Fruit fly (Drosophila melanogaster): ENCODE results near the gene CG9286.
A peak's percentile ranks its signal among the peaks of the same experiment; 100 is the strongest.

CG9286 gene

dm6 chr3R:13780769-13781168 is at the start of gene CG9286:
Gene CG9286 (plus strand): TSS chr3R:13780964.
- TF ChIP-seq Lpt (GFP tag; optimal IDR thresholded peaks at IDR 0.05) (no peak), CG11762 (GFP tag; optimal IDR thresholded peaks at IDR 0.05; ENCODE audit: insufficient read depth) (no peak), eg (GFP tag; IDR thresholded peaks at IDR 0.05) (no peak), CG6808 (GFP tag; optimal IDR thresholded peaks at IDR 0.05) (no peak), CG6276 (GFP tag; optimal IDR thresholded peaks at IDR 0.05) (no peak)

dm6 chr3R:13735304-13735898 is 45.4 kb upstream of the CG9286 start:
- TF ChIP-seq svp (GFP tag): peak; percentile 35
- TF ChIP-seq CG8119 (GFP tag; IDR thresholded peaks at IDR 0.05): no peak

dm6 chr3R:13746066-13746673 is 34.6 kb upstream of the CG9286 start:
- no peak for TF ChIP-seq Eip75B (GFP tag; optimal IDR thresholded peaks at IDR 0.05)
- TF ChIP-seq achi (GFP tag; optimal IDR thresholded peaks at IDR 0.05): no peak
- no peak for TF ChIP-seq dsx (GFP tag; optimal IDR thresholded peaks at IDR 0.05; ENCODE audit: poor library complexity, severe bottlenecking)
- no peak for TF ChIP-seq Eip93F (GFP tag; optimal IDR thresholded peaks at IDR 0.05)
- TF ChIP-seq CG3919 (GFP tag; optimal IDR thresholded peaks at IDR 0.05): no peak
- TF ChIP-seq Gug (GFP tag; IDR thresholded peaks at IDR 0.05): no peak
- no peak for TF ChIP-seq CG6792 (GFP tag; optimal IDR thresholded peaks at IDR 0.05)

- TF ChIP-seq CG9139 (GFP tag; optimal IDR thresholded peaks at IDR 0.05) (no peak), Eip75B (GFP tag; optimal IDR thresholded peaks at IDR 0.05) (no peak), eg (GFP tag; IDR thresholded peaks at IDR 0.05) (0 out of 3 replicates have a peak, but pooled peaks have one; percentile 14)
Measured at dm6 chr3R:13761563-13761962, 19.2 kb upstream of the CG9286 start.

dm6 chr3R:13765001-13765400 is 15.8 kb upstream of the CG9286 start:
- TF ChIP-seq CG7368 (GFP tag; optimal IDR thresholded peaks at IDR 0.05) (no peak), CG10631 (GFP tag; optimal IDR thresholded peaks at IDR 0.05) (no peak), CG8119 (GFP tag; IDR thresholded peaks at IDR 0.05) (no peak), Blimp-1 (GFP tag; optimal IDR thresholded peaks at IDR 0.05) (no peak), salr (GFP tag; optimal IDR thresholded peaks at IDR 0.05) (no peak), pdm3 (GFP tag; optimal IDR thresholded peaks at IDR 0.05) (no peak), fd59A (GFP tag; optimal IDR thresholded peaks at IDR 0.05) (no peak), Ets96B (tag; optimal IDR thresholded peaks at IDR 0.05) (no peak), Eip78C (GFP tag) (peak; percentile 82), CG8319 (GFP tag; optimal IDR thresholded peaks at IDR 0.05) (no peak), CG32006 (GFP tag; optimal IDR thresholded peaks at IDR 0.05) (no peak), CG15336 (GFP tag; IDR thresholded peaks at IDR 0.05) (0 out of 2 replicates have a peak, but pooled peaks have one; percentile 15), spab (GFP tag; optimal IDR thresholded peaks at IDR 0.05) (no peak), CG6808 (GFP tag; optimal IDR thresholded peaks at IDR 0.05) (no peak), Sox102F (GFP tag; optimal IDR thresholded peaks at IDR 0.05) (no peak), CG3032 (tag; optimal IDR thresholded peaks at IDR 0.05) (no peak), lz (GFP tag; optimal IDR thresholded peaks at IDR 0.05) (no peak), cyc (GFP tag; optimal IDR thresholded peaks at IDR 0.05) (no peak), CG10669 (GFP tag; optimal IDR thresholded peaks at IDR 0.05) (no peak), Hr38 (GFP tag; optimal IDR thresholded peaks at IDR 0.05) (no peak), fkh (GFP tag; optimal IDR thresholded peaks at IDR 0.05) (no peak), CG11902 (GFP tag; optimal IDR thresholded peaks at IDR 0.05) (no peak), fd85E (GFP tag; optimal IDR thresholded peaks at IDR 0.05) (no peak), CG4318 (GFP tag; optimal IDR thresholded peaks at IDR 0.05) (no peak), dsx (GFP tag; optimal IDR thresholded peaks at IDR 0.05; ENCODE audit: poor library complexity, severe bottlenecking) (no peak), Hr4 (GFP tag; optimal IDR thresholded peaks at IDR 0.05) (no peak), Lpt (GFP tag; optimal IDR thresholded peaks at IDR 0.05) (no peak), achi (GFP tag; optimal IDR thresholded peaks at IDR 0.05) (peak; percentile 4), esn (GFP tag; optimal IDR thresholded peaks at IDR 0.05) (no peak), CG34406 (GFP tag; optimal IDR thresholded peaks at IDR 0.05) (peak; percentile 17), CG16779 (tag; optimal IDR thresholded peaks at IDR 0.05) (no peak)
